Fruit fly (Drosophila melanogaster) whole organism, prepupa: Measurements from ENCODE around the gene ND-51.

Experiments
- Blimp-1 ChIP-seq: fragments of 200-800 bp; sonication (Bioruptor generic); optimal IDR thresholded peaks from 3 replicates; lab custom pipeline; 2017; ENCODE audit warnings: missing biosample characterization, missing genetic modification characterization, mild to moderate bottlenecking, moderate library complexity, missing genetic modification reagents
- CG10669 ChIP-seq: fragments of 200-800 bp; sonication (Bioruptor generic); optimal IDR thresholded peaks from 3 replicates; lab custom pipeline; 2018; ENCODE audit warnings: missing biosample characterization, mild to moderate bottlenecking, missing genetic modification characterization, moderate library complexity
- CG15336 ChIP-seq: fragments of 200-800 bp; sonication (Bioruptor generic); IDR thresholded peaks from 2 replicates; pipeline ENCODE4 v1.3.6; 2022; ENCODE audit warnings: missing biosample characterization, missing genetic modification characterization
- CG1621 ChIP-seq: fragments of 200-800 bp; sonication (Bioruptor generic); optimal IDR thresholded peaks from 3 replicates; lab custom pipeline; 2018; ENCODE audit warnings: missing biosample characterization, mild to moderate bottlenecking, missing genetic modification characterization
- CG3032 ChIP-seq: fragments of 200-800 bp; optimal IDR thresholded peaks from 2 replicates; lab custom pipeline; 2019; ENCODE audit warnings: missing biosample characterization, mild to moderate bottlenecking, missing genetic modification characterization, moderate library complexity
- CG31627 ChIP-seq: fragments of 200-800 bp; sonication (Bioruptor generic); optimal IDR thresholded peaks from 3 replicates; lab custom pipeline; 2016; ENCODE audit warnings: missing biosample characterization, missing genetic modification characterization
- CG32006 ChIP-seq: fragments of 200-800 bp; sonication (Bioruptor generic); optimal IDR thresholded peaks from 3 replicates; lab custom pipeline; 2017; ENCODE audit warnings: missing biosample characterization, mild to moderate bottlenecking, missing genetic modification characterization
- CG34406 ChIP-seq: fragments of 200-800 bp; sonication (Bioruptor generic); optimal IDR thresholded peaks from 3 replicates; lab custom pipeline; 2016; ENCODE audit warnings: missing biosample characterization, missing genetic modification characterization
- CG3919 ChIP-seq: fragments of 200-800 bp; sonication (Bioruptor generic); optimal IDR thresholded peaks from 3 replicates; lab custom pipeline; 2016; ENCODE audit warnings: missing biosample characterization, missing genetic modification characterization
- CG4318 ChIP-seq: fragments of 200-800 bp; sonication (Bioruptor generic); optimal IDR thresholded peaks from 3 replicates; lab custom pipeline; 2017; ENCODE audit warnings: missing biosample characterization, mild to moderate bottlenecking, missing genetic modification characterization
- CG6163 ChIP-seq: fragments of 200-800 bp; sonication (Bioruptor generic); IDR thresholded peaks from 3 replicates; pipeline ENCODE4 v1.3.6; 2022; ENCODE audit warnings: missing biosample characterization, missing genetic modification characterization
- CG6276 ChIP-seq: fragments of 200-800 bp; sonication (Bioruptor generic); optimal IDR thresholded peaks from 2 replicates; lab custom pipeline; 2017; ENCODE audit warnings: missing biosample characterization, mild to moderate bottlenecking, missing genetic modification characterization
- CG6792 ChIP-seq: fragments of 200-800 bp; sonication (Bioruptor generic); optimal IDR thresholded peaks from 3 replicates; lab custom pipeline; 2016; ENCODE audit warnings: missing biosample characterization, missing genetic modification characterization
- CG6808 ChIP-seq: fragments of 200-800 bp; sonication (Bioruptor generic); optimal IDR thresholded peaks from 3 replicates; lab custom pipeline; 2017; ENCODE audit warnings: missing biosample characterization, missing genetic modification characterization, mild to moderate bottlenecking, moderate library complexity, missing genetic modification reagents
- CG6854 ChIP-seq: fragments of 200-800 bp; sonication (Bioruptor generic); optimal IDR thresholded peaks from 2 replicates; lab custom pipeline; 2017; ENCODE audit warnings: missing biosample characterization, mild to moderate bottlenecking, missing genetic modification characterization
- CG7368 ChIP-seq: fragments of 200-800 bp; sonication (Bioruptor generic); optimal IDR thresholded peaks from 3 replicates; lab custom pipeline; 2016; ENCODE audit warnings: missing biosample characterization, missing genetic modification characterization
- CG8119 ChIP-seq: fragments of 200-800 bp; sonication (Bioruptor generic); IDR thresholded peaks from 3 replicates; pipeline ENCODE4 v1.3.6; 2022; ENCODE audit warnings: missing biosample characterization, missing genetic modification characterization
- CG8319 ChIP-seq: fragments of 200-800 bp; sonication (Bioruptor generic); optimal IDR thresholded peaks from 3 replicates; lab custom pipeline; 2016; ENCODE audit warnings: missing biosample characterization, missing genetic modification characterization
- CG8632 ChIP-seq: fragments of 200-800 bp; sonication (Bioruptor generic); optimal IDR thresholded peaks from 3 replicates; lab custom pipeline; 2016; ENCODE audit warnings: missing biosample characterization, missing genetic modification characterization
- CG9139 ChIP-seq: fragments of 200-800 bp; sonication (Bioruptor generic); optimal IDR thresholded peaks from 3 replicates; lab custom pipeline; 2017; ENCODE audit warnings: missing biosample characterization, mild to moderate bottlenecking, missing genetic modification characterization
- Eip75B ChIP-seq: fragments of 200-800 bp; sonication (Bioruptor generic); optimal IDR thresholded peaks from 3 replicates; lab custom pipeline; 2016; ENCODE audit warnings: missing biosample characterization, missing genetic modification characterization
- Eip78C ChIP-seq: fragments of 200-800 bp; sonication (Bioruptor generic); peaks from one replicate; lab custom pipeline; 2016; ENCODE audit warnings: missing biosample characterization, missing genetic modification characterization
- Ets21C ChIP-seq: fragments of 200-800 bp; sonication (Bioruptor generic); optimal IDR thresholded peaks from 3 replicates; lab custom pipeline; 2016; ENCODE audit warnings: missing biosample characterization, missing genetic modification characterization
- Ets96B ChIP-seq: fragments of 200-800 bp; optimal IDR thresholded peaks from 2 replicates; lab custom pipeline; 2019; ENCODE audit warnings: missing biosample characterization, mild to moderate bottlenecking, missing genetic modification characterization, moderate library complexity
- Gug ChIP-seq: fragments of 200-800 bp; sonication (Bioruptor generic); IDR thresholded peaks from 2 replicates; pipeline ENCODE4 v1.3.6; 2022; ENCODE audit warnings: missing biosample characterization, missing genetic modification characterization
- Hr38 ChIP-seq: sonication (Bioruptor generic); optimal IDR thresholded peaks from 2 replicates; lab custom pipeline; 2016; ENCODE audit warnings: missing biosample characterization, missing genetic modification characterization
- Hr39 ChIP-seq: fragments of 200-800 bp; sonication (Bioruptor generic); optimal IDR thresholded peaks from 2 replicates; lab custom pipeline; 2016; ENCODE audit warnings: missing biosample characterization, missing genetic modification characterization
- Hr4 ChIP-seq: fragments of 200-800 bp; sonication (Bioruptor generic); optimal IDR thresholded peaks from 3 replicates; lab custom pipeline; 2016; ENCODE audit warnings: missing biosample characterization, missing genetic modification characterization
- Met ChIP-seq: fragments of 200-800 bp; sonication (Bioruptor generic); optimal IDR thresholded peaks from 3 replicates; lab custom pipeline; 2016; ENCODE audit warnings: missing biosample characterization, missing genetic modification characterization
- OdsH ChIP-seq: fragments of 200-800 bp; sonication (Bioruptor generic); optimal IDR thresholded peaks from 3 replicates; lab custom pipeline; 2016; ENCODE audit warnings: missing biosample characterization, missing genetic modification characterization
- Smox ChIP-seq: fragments of 200-800 bp; sonication (Bioruptor generic); optimal IDR thresholded peaks from 3 replicates; lab custom pipeline; 2016; ENCODE audit warnings: missing biosample characterization, missing genetic modification characterization
- Sox102F ChIP-seq: fragments of 200-800 bp; sonication (Bioruptor generic); optimal IDR thresholded peaks from 2 replicates; lab custom pipeline; 2016; ENCODE audit warnings: missing biosample characterization, mild to moderate bottlenecking, missing genetic modification characterization
- Sox14 ChIP-seq: fragments of 200-800 bp; sonication (Bioruptor generic); optimal IDR thresholded peaks from 3 replicates; lab custom pipeline; 2016; ENCODE audit warnings: missing biosample characterization, missing genetic modification characterization
- Sox15 ChIP-seq: fragments of 200-800 bp; sonication (Bioruptor generic); optimal IDR thresholded peaks from 3 replicates; lab custom pipeline; 2016; ENCODE audit warnings: missing biosample characterization, missing genetic modification characterization
- achi ChIP-seq: fragments of 200-800 bp; sonication (Bioruptor generic); optimal IDR thresholded peaks from 3 replicates; lab custom pipeline; 2016; ENCODE audit warnings: missing biosample characterization, missing genetic modification characterization
- acj6 ChIP-seq: fragments of 200-800 bp; sonication (Bioruptor generic); optimal IDR thresholded peaks from 3 replicates; lab custom pipeline; 2016; ENCODE audit warnings: missing biosample characterization, missing genetic modification characterization
- cyc ChIP-seq: fragments of 200-800 bp; sonication (Bioruptor generic); optimal IDR thresholded peaks from 3 replicates; lab custom pipeline; 2016; ENCODE audit warnings: missing biosample characterization, missing genetic modification characterization
- dac ChIP-seq: fragments of 200-800 bp; sonication (Bioruptor generic); optimal IDR thresholded peaks from 2 replicates; lab custom pipeline; 2017; ENCODE audit warnings: missing biosample characterization, mild to moderate bottlenecking, missing genetic modification characterization
- dsx ChIP-seq: fragments of 200-800 bp; optimal IDR thresholded peaks from 3 replicates; lab custom pipeline; 2019; ENCODE audit warnings: missing biosample characterization, mild to moderate bottlenecking, missing genetic modification characterization, moderate library complexity; ENCODE audit not compliant: poor library complexity, severe bottlenecking
- esn ChIP-seq: fragments of 200-800 bp; sonication (Bioruptor generic); optimal IDR thresholded peaks from 2 replicates; lab custom pipeline; 2016; ENCODE audit warnings: missing biosample characterization, mild to moderate bottlenecking, missing genetic modification characterization, moderate library complexity
- net ChIP-seq: fragments of 200-800 bp; sonication (Bioruptor generic); optimal IDR thresholded peaks from 3 replicates; lab custom pipeline; 2016; ENCODE audit warnings: missing biosample characterization, missing genetic modification characterization
- salr ChIP-seq, 2 experiments: fragments of 200-800 bp; sonication (Bioruptor generic); optimal IDR thresholded peaks; 3 replicates each; lab custom pipeline; 2016 to 2018; ENCODE audit warnings: missing biosample characterization in 2 of 2, missing genetic modification characterization in 2 of 2, mild to moderate bottlenecking in 1 of 2
- ss ChIP-seq, 2 experiments: fragments of 200-800 bp; sonication (Bioruptor generic); optimal IDR thresholded peaks; 2 replicates in 1 of 2; 3 replicates in 1 of 2; lab custom pipeline; 2017 to 2018; ENCODE audit warnings: mild to moderate bottlenecking in 2 of 2, missing biosample characterization in 2 of 2, missing genetic modification characterization in 2 of 2, moderate library complexity in 1 of 2
- svp ChIP-seq: fragments of 200-800 bp; sonication (Bioruptor generic); peaks from one replicate; lab custom pipeline; 2016; ENCODE audit warnings: missing biosample characterization, missing genetic modification characterization
- topi ChIP-seq: fragments of 200-800 bp; sonication (Bioruptor generic); optimal IDR thresholded peaks from 3 replicates; lab custom pipeline; 2016; ENCODE audit warnings: missing biosample characterization, missing genetic modification characterization

The ND-51 gene

DNA sequence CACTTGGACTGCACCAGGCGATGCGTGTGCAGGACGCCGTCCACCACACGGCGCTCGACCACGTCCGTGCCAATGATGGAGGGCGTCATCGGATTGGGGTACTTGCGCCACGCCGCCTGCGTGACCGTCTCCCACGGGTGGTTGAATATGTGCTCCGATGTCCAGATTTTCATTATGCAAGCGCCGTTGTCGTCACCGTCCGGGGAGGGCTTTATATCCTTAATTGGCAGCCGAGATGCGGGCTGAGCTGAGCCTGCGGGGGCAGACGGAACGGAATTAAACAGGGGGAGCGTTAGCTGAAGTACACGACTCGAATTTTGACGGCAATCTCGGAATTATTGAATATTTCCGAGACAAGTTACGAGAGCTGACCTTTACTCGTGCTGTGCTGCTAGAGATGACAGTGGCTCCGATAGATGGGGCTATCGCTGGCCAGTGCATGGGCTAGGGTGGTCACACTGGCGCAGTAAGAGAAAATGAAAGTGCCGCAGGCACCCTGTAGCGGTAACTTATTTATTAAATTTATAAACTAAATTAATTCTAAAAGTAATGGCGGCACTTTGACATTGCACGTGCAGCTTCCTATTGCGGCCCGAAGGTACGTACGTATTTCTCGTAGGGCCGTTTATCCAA is 14.9 kb downstream of the ND-51 start, which contains the start of gene IPIP (continued):
- peak in 1 of 2 experiments; percentile 8 for TF ChIP-seq salr (GFP tag; optimal IDR thresholded peaks at IDR 0.05; lab: Kevin White, UChicago)
- TF ChIP-seq Sox15 (GFP tag; lab: Kevin White, UChicago) = no peak
- TF ChIP-seq CG6163 (GFP tag; lab: Robert Waterston, UW) = peak; percentile 58; the same call in 2 of the 3 replicates
- TF ChIP-seq Eip78C = peak; percentile 43
- peak; percentile 12 for TF ChIP-seq Hr4 (GFP tag; lab: Kevin White, UChicago)
- no peak for TF ChIP-seq dac (GFP tag; lab: Kevin White, UChicago)
- peak; percentile 15 for TF ChIP-seq CG3032 (tag; lab: Kevin White, UChicago)
- no peak for TF ChIP-seq CG4318 (GFP tag; lab: Kevin White, UChicago)
- no peak for TF ChIP-seq CG7368
- peak; percentile 11 for TF ChIP-seq CG6792 (GFP tag; lab: Kevin White, UChicago)
- peak; percentile 46 for TF ChIP-seq net
- peak; percentile 32 for TF ChIP-seq CG31627
- TF ChIP-seq, all 60 proteins: peak for 26

- TF ChIP-seq CG9139 (GFP tag; lab: Kevin White, UChicago) = no peak
- no peak for TF ChIP-seq Ets96B (tag; lab: Kevin White, UChicago)
- TF ChIP-seq CG4318 (GFP tag; lab: Kevin White, UChicago) = no peak
- no peak for TF ChIP-seq CG3919 (GFP tag; lab: Kevin White, UChicago)
- no peak for TF ChIP-seq CG7368
- no peak for TF ChIP-seq esn (GFP tag; lab: Kevin White, UChicago)
- TF ChIP-seq CG10669 (GFP tag; lab: Kevin White, UChicago) = no peak
- no peak for TF ChIP-seq CG15336 (GFP tag; lab: Robert Waterston, UW)
- no peak for TF ChIP-seq net
- TF ChIP-seq acj6 (GFP tag; lab: Kevin White, UChicago) = no peak
- TF ChIP-seq Smox = no peak
Observed at dm6 chr2L:6046865-6047264, 15.7 kb downstream of the ND-51 start.

dm6 chr2L:6045972-6046718 is 16.4 kb downstream of the ND-51 start, which contains the start of gene Pfas:
Pfas (minus strand) TSS chr2L:6046050.
- TF ChIP-seq CG6808 (GFP tag; lab: Kevin White, UChicago) = peak; percentile 76
- peak; percentile 25 for TF ChIP-seq achi (GFP tag; lab: Kevin White, UChicago)
- peak; percentile 65 for TF ChIP-seq Sox14 (GFP tag; lab: Kevin White, UChicago)
- no peak for TF ChIP-seq Smox
- peak; percentile 71 for TF ChIP-seq Sox102F (GFP tag; lab: Kevin White, UChicago)
- TF ChIP-seq OdsH (GFP tag; lab: Kevin White, UChicago) = no peak
- no peak for TF ChIP-seq dsx (GFP tag; lab: Kevin White, UChicago)
- peak; percentile 66 for TF ChIP-seq CG3919 (GFP tag; lab: Kevin White, UChicago)
- TF ChIP-seq Ets21C (GFP tag; lab: Kevin White, UChicago) = no peak
- TF ChIP-seq Hr39 (GFP tag; lab: Kevin White, UChicago) = peak; percentile 57
- no peak for TF ChIP-seq svp
- TF ChIP-seq CG6163 (GFP tag; lab: Robert Waterston, UW) = peak; percentile 52; the same call in 2 of the 3 replicates
- TF ChIP-seq CG4318 (GFP tag; lab: Kevin White, UChicago) = no peak
- no peak for TF ChIP-seq Hr38
- peak; percentile 29 for TF ChIP-seq Ets96B (tag; lab: Kevin White, UChicago)
- TF ChIP-seq CG8632 (GFP tag; lab: Kevin White, UChicago) = peak; percentile 1
- TF ChIP-seq Blimp-1 (GFP tag; lab: Kevin White, UChicago) = peak; percentile 32
- TF ChIP-seq Met (GFP tag; lab: Kevin White, UChicago) = no peak
- TF ChIP-seq CG6854 (GFP tag; lab: Kevin White, UChicago) = peak; percentile 26
- TF ChIP-seq CG8119 (GFP tag; lab: Robert Waterston, UW) = no peak
- peak; percentile 58 for TF ChIP-seq Eip75B
- peak in 1 of 2 experiments; percentile 43 for TF ChIP-seq ss (GFP tag; optimal IDR thresholded peaks at IDR 0.05; lab: Kevin White, UChicago)
- TF ChIP-seq cyc (GFP tag; lab: Kevin White, UChicago) = peak; percentile 52
- TF ChIP-seq CG8319 (GFP tag; lab: Kevin White, UChicago) = no peak
- peak; percentile 67 for TF ChIP-seq topi
- no peak for TF ChIP-seq Sox15 (GFP tag; lab: Kevin White, UChicago)
- peak; percentile 54 for TF ChIP-seq CG32006 (GFP tag; lab: Kevin White, UChicago)
- peak; percentile 50 for TF ChIP-seq CG1621 (tag; lab: Kevin White, UChicago)
- TF ChIP-seq CG34406 (GFP tag; lab: Kevin White, UChicago) = peak; percentile 25
- peak; percentile 40; the same call in 1 of the 2 replicates for TF ChIP-seq Gug
- TF ChIP-seq CG6276 (GFP tag; lab: Kevin White, UChicago) = no peak
- no peak for TF ChIP-seq Hr4 (GFP tag; lab: Kevin White, UChicago)
- peak; percentile 59 for TF ChIP-seq CG3032 (tag; lab: Kevin White, UChicago)
